Worm (Caenorhabditis elegans) whole organism, L1 larva: ENCODE data around the gene paqr-2.

ENCODE experiments used
- C04F5.9 ChIP-seq: sonication (generic microtip); optimal IDR thresholded peaks from 2 replicates; lab custom pipeline; 2016; ENCODE audit warnings: missing genetic modification characterization, missing compliant biosample characterization
- alr-1 ChIP-seq: fragments of 200-800 bp; sonication (Bioruptor generic); optimal IDR thresholded peaks from 2 replicates; lab custom pipeline; 2018; ENCODE audit warnings: borderline replicate concordance, mild to moderate bottlenecking, missing genetic modification characterization, missing compliant biosample characterization
- blmp-1 ChIP-seq: fragments of 150-350 bp; optimal IDR thresholded peaks from 2 replicates; lab custom pipeline; 2014; ENCODE audit warnings: missing biosample characterization, missing genetic modification characterization
- ceh-8 ChIP-seq: fragments of 200-800 bp; sonication (Bioruptor generic); optimal IDR thresholded peaks from 2 replicates; lab custom pipeline; 2018; ENCODE audit warnings: mild to moderate bottlenecking, missing genetic modification characterization, moderate library complexity, missing compliant biosample characterization
- ceh-82 ChIP-seq, 3 experiments: fragments of 150-350 bp in 1 of 3; sonication (generic microtip) in 2 of 3; optimal IDR thresholded peaks; 2 replicates each; lab custom pipeline; 2014 to 2017; ENCODE audit warnings: missing biosample characterization in 3 of 3, missing genetic modification characterization in 3 of 3
- ceh-88 ChIP-seq: fragments of 200-800 bp; sonication (Bioruptor generic); IDR thresholded peaks from 2 replicates; pipeline ENCODE4 v1.3.6; 2022; ENCODE audit warnings: missing genetic modification characterization, missing compliant biosample characterization
- ceh-90 ChIP-seq: sonication (generic microtip); optimal IDR thresholded peaks from 2 replicates; lab custom pipeline; 2016; ENCODE audit warnings: missing genetic modification characterization, missing compliant biosample characterization
- ces-1 ChIP-seq: fragments of 150-350 bp; optimal IDR thresholded peaks from 2 replicates; lab custom pipeline; 2014; ENCODE audit warnings: missing biosample characterization, missing genetic modification reagents, missing genetic modification characterization
- dpl-1 ChIP-seq, 3 experiments: fragments of 150-350 bp in 2 of 3; sonication (generic microtip) in 1 of 3; optimal IDR thresholded peaks; 2 replicates each; lab custom pipeline; 2014 to 2017; ENCODE audit warnings: missing biosample characterization in 3 of 3, missing genetic modification characterization in 3 of 3, missing genetic modification reagents in 3 of 3
- efl-1 ChIP-seq, 4 experiments: fragments of 150-350 bp; optimal IDR thresholded peaks in 3 of 4; peaks in 1 of 4; 1 replicate in 1 of 4; 2 replicates in 3 of 4; lab custom pipeline; 2014; ENCODE audit warnings: missing biosample characterization in 2 of 4, missing genetic modification characterization in 2 of 4, missing genetic modification reagents in 2 of 4
- efl-3 ChIP-seq: fragments of 200-800 bp; sonication (Bioruptor generic); optimal IDR thresholded peaks from 2 replicates; lab custom pipeline; 2018; ENCODE audit warnings: mild to moderate bottlenecking, missing genetic modification characterization, missing compliant biosample characterization
- egl-27 ChIP-seq, 2 experiments: fragments of 150-350 bp in 1 of 2; sonication (generic microtip); optimal IDR thresholded peaks; 3 replicates each; lab custom pipeline; 2017 to 2018; ENCODE audit warnings: missing biosample characterization in 2 of 2, missing genetic modification characterization in 2 of 2, missing genetic modification reagents in 2 of 2
- elt-2 ChIP-seq: sonication (generic microtip); optimal IDR thresholded peaks from 2 replicates; lab custom pipeline; 2016; ENCODE audit warnings: missing genetic modification characterization, mild to moderate bottlenecking, inconsistent platforms, missing compliant biosample characterization, missing genetic modification reagents
- fkh-10 ChIP-seq: sonication (generic microtip); optimal IDR thresholded peaks from 2 replicates; lab custom pipeline; 2017; ENCODE audit warnings: missing biosample characterization, missing genetic modification reagents, missing genetic modification characterization
- fkh-8 ChIP-seq: sonication (generic microtip); optimal IDR thresholded peaks from 2 replicates; lab custom pipeline; 2016; ENCODE audit warnings: mild to moderate bottlenecking, missing genetic modification characterization, missing compliant biosample characterization
- hlh-4 ChIP-seq: sonication (generic microtip); optimal IDR thresholded peaks from 2 replicates; lab custom pipeline; 2016; ENCODE audit warnings: mild to moderate bottlenecking, missing genetic modification characterization, missing compliant biosample characterization
- irx-1 ChIP-seq: sonication (generic microtip); optimal IDR thresholded peaks from 2 replicates; lab custom pipeline; 2016; ENCODE audit warnings: missing genetic modification characterization, missing compliant biosample characterization
- lin-14 ChIP-seq: fragments of 200-800 bp; sonication (Bioruptor generic); optimal IDR thresholded peaks from 2 replicates; lab custom pipeline; 2018; ENCODE audit warnings: mild to moderate bottlenecking, missing genetic modification characterization, moderate library complexity, missing compliant biosample characterization
- lin-15B ChIP-seq: fragments of 150-350 bp; sonication (generic microtip); optimal IDR thresholded peaks from 3 replicates; lab custom pipeline; 2014; ENCODE audit warnings: missing biosample characterization, missing genetic modification characterization
- lin-35 ChIP-seq, 2 experiments: fragments of 150-350 bp; optimal IDR thresholded peaks; 2 replicates each; lab custom pipeline; 2014; ENCODE audit warnings: missing biosample characterization in 2 of 2, missing genetic modification characterization in 2 of 2, missing genetic modification reagents in 2 of 2
- lin-39 ChIP-seq: fragments of 150-350 bp; optimal IDR thresholded peaks from 2 replicates; lab custom pipeline; 2014; ENCODE audit warnings: missing biosample characterization, missing genetic modification reagents, missing genetic modification characterization
- lir-3 ChIP-seq: sonication (generic microtip); optimal IDR thresholded peaks from 2 replicates; lab custom pipeline; 2016; ENCODE audit warnings: mild to moderate bottlenecking, missing genetic modification characterization, moderate library complexity, missing compliant biosample characterization; ENCODE audit not compliant: poor library complexity
- lsy-2 ChIP-seq, 2 experiments: fragments of 150-350 bp; optimal IDR thresholded peaks; 2 replicates each; lab custom pipeline; 2014; ENCODE audit warnings: missing biosample characterization in 2 of 2, missing genetic modification characterization in 2 of 2
- mdl-1 ChIP-seq, 2 experiments: fragments of 150-350 bp; optimal IDR thresholded peaks; 2 replicates each; lab custom pipeline; 2014 to 2017; ENCODE audit warnings: missing biosample characterization in 2 of 2, missing genetic modification characterization in 2 of 2, inconsistent platforms in 1 of 2
- mep-1 ChIP-seq: fragments of 150-350 bp; optimal IDR thresholded peaks from 2 replicates; lab custom pipeline; 2014; ENCODE audit warnings: missing biosample characterization, missing genetic modification characterization
- nhr-11 ChIP-seq: fragments of 150-350 bp; optimal IDR thresholded peaks from 2 replicates; lab custom pipeline; 2014; ENCODE audit warnings: missing biosample characterization, missing genetic modification characterization
- nhr-19 ChIP-seq: fragments of 200-800 bp; sonication (Bioruptor generic); conservative IDR thresholded peaks from 2 replicates; pipeline ENCODE4 v1.3.6; 2022; ENCODE audit warnings: missing genetic modification characterization, missing compliant biosample characterization
- nhr-71 ChIP-seq: sonication (generic microtip); optimal IDR thresholded peaks from 2 replicates; lab custom pipeline; 2016; ENCODE audit warnings: mild to moderate bottlenecking, missing genetic modification characterization, moderate library complexity, missing compliant biosample characterization
- nhr-76 ChIP-seq: sonication (generic microtip); optimal IDR thresholded peaks from 2 replicates; lab custom pipeline; 2017; ENCODE audit warnings: missing biosample characterization, missing genetic modification characterization
- pag-3 ChIP-seq: sonication (generic microtip); optimal IDR thresholded peaks from 2 replicates; lab custom pipeline; 2017; ENCODE audit warnings: missing genetic modification characterization, mild to moderate bottlenecking, missing compliant biosample characterization, antibody characterized with exemption, borderline replicate concordance; ENCODE audit not compliant: insufficient read depth
- pax-3 ChIP-seq: fragments of 200-800 bp; sonication (Bioruptor generic); optimal IDR thresholded peaks from 2 replicates; lab custom pipeline; 2018; ENCODE audit warnings: mild to moderate bottlenecking, missing genetic modification characterization, moderate library complexity, missing compliant biosample characterization
- pqm-1 ChIP-seq: sonication (generic microtip); optimal IDR thresholded peaks from 3 replicates; lab custom pipeline; 2017; ENCODE audit warnings: missing biosample characterization, missing genetic modification characterization
- rnt-1 ChIP-seq: sonication (generic microtip); optimal IDR thresholded peaks from 2 replicates; lab custom pipeline; 2016; ENCODE audit warnings: mild to moderate bottlenecking, missing genetic modification characterization, moderate library complexity, missing compliant biosample characterization
- sox-4 ChIP-seq: sonication (generic microtip); optimal IDR thresholded peaks from 2 replicates; lab custom pipeline; 2016; ENCODE audit warnings: missing genetic modification characterization, missing compliant biosample characterization
- sptf-1 ChIP-seq: fragments of 150-350 bp; optimal IDR thresholded peaks from 2 replicates; lab custom pipeline; 2014; ENCODE audit warnings: missing biosample characterization, missing genetic modification characterization
- tbx-2 ChIP-seq: sonication (generic microtip); optimal IDR thresholded peaks from 2 replicates; lab custom pipeline; 2016; ENCODE audit warnings: missing genetic modification characterization, missing compliant biosample characterization
- unc-130 ChIP-seq: fragments of 150-350 bp; optimal IDR thresholded peaks from 2 replicates; lab custom pipeline; 2017; ENCODE audit warnings: missing biosample characterization, missing genetic modification characterization, inconsistent platforms
- unc-30 ChIP-seq: sonication (generic microtip); optimal IDR thresholded peaks from 2 replicates; lab custom pipeline; 2017; ENCODE audit warnings: missing biosample characterization, missing genetic modification characterization
- unc-86 ChIP-seq: sonication (generic microtip); optimal IDR thresholded peaks from 2 replicates; lab custom pipeline; 2016; ENCODE audit warnings: missing genetic modification characterization, missing compliant biosample characterization
- unc-98 ChIP-seq: fragments of 200-800 bp; sonication (Bioruptor generic); IDR thresholded peaks from 2 replicates; pipeline ENCODE4 v1.3.6; 2022; ENCODE audit warnings: missing genetic modification characterization, missing compliant biosample characterization
- ztf-11 ChIP-seq, 2 experiments: sonication (generic microtip); optimal IDR thresholded peaks; 2 replicates each; lab custom pipeline; 2016 to 2017; ENCODE audit warnings: missing genetic modification characterization in 2 of 2, missing biosample characterization in 1 of 2, missing compliant biosample characterization in 1 of 2

The paqr-2 gene

DNA sequence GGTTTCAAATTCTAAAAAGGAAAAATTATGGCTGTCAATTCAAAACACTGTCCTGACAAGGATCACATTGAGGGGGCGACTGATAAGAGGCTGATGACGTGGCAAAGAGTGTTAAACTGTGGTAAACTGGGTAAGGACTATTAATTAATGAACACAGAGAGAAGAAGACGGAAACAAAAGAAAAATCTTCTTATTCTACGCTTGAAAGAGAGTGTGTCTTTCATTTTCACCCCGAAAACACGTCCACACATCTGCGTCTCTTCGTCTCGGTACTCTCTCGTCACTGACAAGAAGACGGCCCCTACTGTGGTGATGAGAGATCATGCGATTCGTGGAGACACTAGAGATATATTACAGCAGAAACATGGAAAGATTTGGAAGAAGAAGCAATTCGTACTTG is 41.7 kb upstream of the paqr-2 start (continued):
- no peak for TF ChIP-seq nhr-76 (tag; lab: Kevin White, UChicago)
- TF ChIP-seq fkh-10 = no peak
- no peak for TF ChIP-seq pax-3
- no peak for TF ChIP-seq tbx-2 (tag; lab: Kevin White, UChicago)
- no peak for TF ChIP-seq irx-1
- no peak for TF ChIP-seq unc-86 (tag; lab: Kevin White, UChicago)
- no peak for TF ChIP-seq ztf-11 (tag; optimal IDR thresholded peaks at IDR 0.05; lab: Kevin White, UChicago)
- TF ChIP-seq mdl-1 (tag; optimal IDR thresholded peaks at IDR 0.05; lab: Kevin White, UChicago) = peak in 1 of 2 experiments; percentile 40
- no peak for TF ChIP-seq mep-1 (tag; lab: Kevin White, UChicago)
- TF ChIP-seq dpl-1 (GFP tag; optimal IDR thresholded peaks at IDR 0.05; lab: Kevin White, UChicago) = peak in 1 of 3 experiments; percentile 4
- TF ChIP-seq egl-27 (tag; optimal IDR thresholded peaks at IDR 0.05; lab: Kevin White, UChicago) = no peak
- TF ChIP-seq efl-1 (optimal IDR thresholded peaks at IDR 0.05; lab: Kevin White, UChicago) = peak in 1 of 2 experiments; percentile 16
- no peak for TF ChIP-seq efl-1 (GFP tag; optimal IDR thresholded peaks at IDR 0.05 in 1 of 2; lab: Kevin White, UChicago)
- no peak for TF ChIP-seq alr-1 (tag; lab: Kevin White, UChicago)
- TF ChIP-seq ceh-82 (tag; optimal IDR thresholded peaks at IDR 0.05; lab: Kevin White, UChicago) = no peak
- no peak for TF ChIP-seq nhr-11 (tag; lab: Kevin White, UChicago)
- no peak for TF ChIP-seq hlh-4 (tag; lab: Kevin White, UChicago)
- TF ChIP-seq ceh-90 (tag; lab: Kevin White, UChicago) = no peak
- no peak for TF ChIP-seq unc-98
- TF ChIP-seq ceh-8 (GFP tag; lab: Kevin White, UChicago) = no peak
- no peak for TF ChIP-seq unc-130 (tag; lab: Kevin White, UChicago)
- TF ChIP-seq, all 84 proteins: peak for 16

DNA sequence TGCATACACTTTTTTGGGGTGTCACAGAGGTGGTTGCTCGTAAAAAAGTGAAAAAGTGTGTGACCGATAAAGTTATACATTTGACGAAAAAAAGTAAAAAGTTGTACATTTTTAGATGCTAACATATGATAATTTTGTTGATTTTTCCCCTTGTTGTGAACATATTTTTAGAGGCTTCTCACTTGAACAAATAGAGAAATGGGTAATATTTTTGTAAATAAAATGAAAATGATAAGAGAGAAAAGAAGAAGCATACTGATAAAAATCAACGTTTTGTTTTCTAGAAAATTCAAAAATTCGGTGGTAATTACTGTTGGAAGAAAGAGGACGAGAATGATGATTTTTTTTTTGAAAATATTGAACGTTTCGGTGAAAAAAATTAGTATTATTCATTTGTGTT is 40.5 kb upstream of the paqr-2 start:
- no peak for TF ChIP-seq unc-30
- TF ChIP-seq elt-2 = peak; percentile 50
- peak in 1 of 2 experiments; percentile 23 for TF ChIP-seq lin-35 (GFP tag; optimal IDR thresholded peaks at IDR 0.05; lab: Kevin White, UChicago)
- TF ChIP-seq efl-1 (optimal IDR thresholded peaks at IDR 0.05; lab: Kevin White, UChicago) = no peak
- TF ChIP-seq efl-1 (GFP tag; optimal IDR thresholded peaks at IDR 0.05 in 1 of 2; lab: Kevin White, UChicago) = peak in 1 of 2 experiments; percentile 28
- TF ChIP-seq efl-3 = no peak
- TF ChIP-seq, all 84 proteins: peak for 3

ce11 chrIII:5419527-5419926 is 39.8 kb upstream of the paqr-2 start:
- peak; percentile 66 for TF ChIP-seq blmp-1 (tag; lab: Kevin White, UChicago)
- no peak for TF ChIP-seq lir-3 (tag; lab: Kevin White, UChicago)
- no peak for TF ChIP-seq ces-1
- no peak for TF ChIP-seq pag-3 (tag; lab: Kevin White, UChicago)

DNA sequence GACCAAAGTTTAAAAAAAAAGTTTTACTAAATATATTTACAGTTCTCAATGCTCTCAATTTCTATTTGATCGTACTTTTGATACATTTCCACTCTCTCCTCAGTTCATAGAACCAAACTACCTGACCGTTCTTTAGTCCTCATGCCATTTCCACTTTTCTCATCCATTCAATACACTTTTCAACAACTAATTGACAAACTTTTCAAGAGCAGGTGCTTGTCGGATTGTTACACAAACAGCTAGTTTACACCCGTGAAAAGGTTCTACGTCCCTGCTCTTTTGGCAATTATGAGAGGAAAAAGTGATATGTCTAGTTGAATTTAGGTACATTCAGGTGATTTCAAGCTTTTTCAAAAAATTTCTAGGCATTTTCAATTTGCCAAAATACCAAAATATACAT is 38.2 kb upstream of the paqr-2 start:
- TF ChIP-seq ceh-88 (GFP tag; lab: Robert Waterston, UW) (no peak), dpl-1 (GFP tag; optimal IDR thresholded peaks at IDR 0.05; lab: Kevin White, UChicago) (no peak), lin-14 (GFP tag; lab: Kevin White, UChicago) (peak; percentile 58), fkh-8 (no peak), sptf-1 (tag; lab: Kevin White, UChicago) (no peak), sox-4 (tag; lab: Kevin White, UChicago) (no peak), pag-3 (tag; lab: Kevin White, UChicago) (peak; percentile 59), lin-15B (tag; lab: Kevin White, UChicago) (no peak), fkh-10 (no peak), lin-35 (GFP tag; optimal IDR thresholded peaks at IDR 0.05; lab: Kevin White, UChicago) (peak in 1 of 2 experiments; percentile 4), ceh-82 (tag; optimal IDR thresholded peaks at IDR 0.05; lab: Kevin White, UChicago) (no peak), nhr-71 (tag; lab: Kevin White, UChicago) (peak; percentile 36), nhr-19 (GFP tag; lab: Robert Waterston, UW) (peak; percentile 51), pqm-1 (no peak), lsy-2 (tag; optimal IDR thresholded peaks at IDR 0.05; lab: Kevin White, UChicago) (peak in 1 of 2 experiments; percentile 31), C04F5.9 (no peak), rnt-1 (peak; percentile 43), efl-3 (no peak), lin-39 (tag; lab: Kevin White, UChicago) (no peak), blmp-1 (tag; lab: Kevin White, UChicago) (no peak)
